Worm (Caenorhabditis elegans) whole organism, L1 larva: ENCODE data around the gene T02C1.2.

Experiments used
- aha-1 ChIP-seq: fragments of 150-350 bp; optimal IDR thresholded peaks from 2 replicates; lab custom pipeline; 2014; ENCODE audit warnings: missing biosample characterization, missing genetic modification characterization
- egl-27 ChIP-seq, 2 experiments: fragments of 150-350 bp in 1 of 2; sonication (generic microtip); optimal IDR thresholded peaks; 3 replicates each; lab custom pipeline; 2017 to 2018; ENCODE audit warnings: missing biosample characterization in 2 of 2, missing genetic modification characterization in 2 of 2, missing genetic modification reagents in 2 of 2
- nhr-77 ChIP-seq: fragments of 150-350 bp; optimal IDR thresholded peaks from 2 replicates; lab custom pipeline; 2014; ENCODE audit warnings: missing biosample characterization, missing genetic modification characterization
- nhr-85 ChIP-seq: sonication (generic microtip); peaks from one replicate; lab custom pipeline; 2016; ENCODE audit warnings: missing genetic modification characterization, inconsistent platforms, missing compliant biosample characterization
- unc-62 ChIP-seq: fragments of 150-350 bp; optimal IDR thresholded peaks from 2 replicates; lab custom pipeline; 2014; ENCODE audit warnings: missing biosample characterization, missing genetic modification reagents, missing genetic modification characterization

DNA sequence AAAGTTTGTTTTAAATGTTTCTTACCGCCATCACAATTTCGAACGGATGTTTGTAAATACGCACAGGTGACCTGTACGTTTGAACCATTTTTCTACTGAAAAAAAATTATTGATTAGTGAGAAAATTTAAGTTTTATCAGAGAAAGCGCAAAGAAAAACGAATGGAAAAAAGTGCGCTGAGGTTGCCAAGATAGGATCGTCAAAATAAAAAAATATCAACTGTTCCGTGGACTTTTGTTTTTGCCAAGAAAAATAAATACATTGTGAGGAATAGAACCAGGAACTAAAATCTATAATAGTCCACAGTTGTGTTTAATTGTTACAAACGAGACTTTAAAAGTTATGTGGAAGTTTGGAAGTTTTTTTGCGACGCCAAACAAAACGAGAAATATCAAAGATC, 14.6 kb upstream of the T02C1.2 start, which contains the start of gene T23G5.2:
- no peak for TF ChIP-seq unc-62 (GFP tag; lab: Kevin White, UChicago)
- TF ChIP-seq nhr-77 = no peak
- TF ChIP-seq nhr-85 (tag; lab: Kevin White, UChicago) = no peak
- no peak for TF ChIP-seq aha-1
- TF ChIP-seq egl-27 (tag; optimal IDR thresholded peaks at IDR 0.05; lab: Kevin White, UChicago) = no peak
